Fruit fly (Drosophila melanogaster) whole organism, wandering third instar larva: ENCODE data around the gene ND-ACP.

ENCODE experiments used
- Hr78 ChIP-seq: fragments of >200 bp; optimal IDR thresholded peaks from 2 replicates; lab custom pipeline; 2017; ENCODE audit warnings: missing biosample characterization, missing genetic modification characterization
- OdsH ChIP-seq: fragments of 200-800 bp; sonication (Bioruptor generic); optimal IDR thresholded peaks from 2 replicates; lab custom pipeline; 2016; ENCODE audit warnings: missing biosample characterization, mild to moderate bottlenecking, missing genetic modification characterization
- fru ChIP-seq: fragments of 200-800 bp; sonication (Bioruptor generic); optimal IDR thresholded peaks from 3 replicates; lab custom pipeline; 2016; ENCODE audit warnings: missing biosample characterization, mild to moderate bottlenecking, missing genetic modification characterization
- h ChIP-seq: fragments of 200-800 bp; sonication (Bioruptor generic); optimal IDR thresholded peaks from 3 replicates; lab custom pipeline; 2016; ENCODE audit warnings: missing biosample characterization, mild to moderate bottlenecking, missing genetic modification characterization
- lola ChIP-seq: fragments of >200 bp; optimal IDR thresholded peaks from 2 replicates; lab custom pipeline; 2017; ENCODE audit warnings: missing biosample characterization, missing genetic modification characterization
- pan ChIP-seq: fragments of >200 bp; optimal IDR thresholded peaks from 2 replicates; lab custom pipeline; 2017
- psq ChIP-seq: fragments of 200-800 bp; sonication (Bioruptor generic); optimal IDR thresholded peaks from 3 replicates; lab custom pipeline; 2017; ENCODE audit warnings: missing biosample characterization, mild to moderate bottlenecking, missing genetic modification characterization, moderate library complexity
- usp ChIP-seq: fragments of >200 bp; optimal IDR thresholded peaks from 2 replicates; lab custom pipeline; 2017; ENCODE audit warnings: missing biosample characterization, missing genetic modification characterization

DNA sequence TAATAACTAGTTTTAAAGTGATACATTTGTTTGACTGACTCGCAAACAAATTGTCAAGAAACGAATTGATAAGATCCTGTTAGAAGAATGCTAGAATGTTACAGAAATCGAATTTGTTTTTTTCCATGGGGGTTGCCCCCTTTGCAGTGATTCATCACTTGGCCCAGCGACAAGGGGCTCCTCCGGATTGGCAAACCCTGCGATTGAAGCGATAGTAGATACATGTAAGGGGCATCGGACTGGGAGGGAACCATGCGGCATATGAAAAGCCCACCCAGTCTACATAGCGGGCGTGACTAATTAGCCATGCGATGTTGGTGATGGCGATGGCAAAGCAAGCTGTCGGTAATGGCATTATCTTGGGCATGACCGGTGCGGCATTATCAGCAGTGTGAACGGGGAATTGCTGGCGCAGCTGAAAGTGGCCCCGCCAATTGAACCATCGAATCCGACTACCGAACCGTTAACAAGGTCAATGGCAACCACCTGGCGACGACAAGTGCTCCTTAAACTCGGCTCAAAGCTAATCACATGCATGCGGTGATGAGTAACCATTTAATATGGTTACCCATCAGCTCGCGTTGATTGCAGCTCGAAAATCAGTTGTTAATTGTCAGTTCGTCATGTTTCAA lies 17.3 kb downstream of the ND-ACP start:
- TF ChIP-seq pan (lab: Kevin White, UChicago) (no peak), h (GFP tag; lab: Kevin White, UChicago) (no peak), fru (no peak), usp (GFP tag; lab: Kevin White, UChicago) (no peak), OdsH (GFP tag; lab: Kevin White, UChicago) (no peak), lola (GFP tag; lab: Kevin White, UChicago) (no peak), Hr78 (GFP tag; lab: Kevin White, UChicago) (no peak), psq (GFP tag; lab: Kevin White, UChicago) (no peak)
